Fruit fly (Drosophila melanogaster): ENCODE measurements around the gene IFT46.

IFT46 gene

DNA sequence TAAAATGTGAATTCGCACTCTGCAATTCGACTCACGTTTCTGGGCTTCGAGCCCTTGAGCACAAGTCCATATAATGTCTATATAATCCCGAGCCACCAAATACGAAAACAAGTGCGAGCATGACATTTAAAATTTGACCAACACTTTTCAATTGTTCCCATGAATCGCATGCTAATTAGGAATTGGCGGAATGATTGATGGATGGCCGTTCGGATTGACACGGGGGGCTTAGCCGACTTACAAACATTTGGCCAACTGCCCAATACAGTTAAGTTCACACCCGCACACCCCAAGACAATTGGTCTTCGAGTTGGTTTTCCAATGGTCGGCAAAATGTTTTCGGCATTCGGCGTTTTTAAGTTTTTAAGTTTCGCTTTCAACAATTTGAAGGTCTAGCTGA, 25.2 kb upstream of the IFT46 start:
- no peak for TF ChIP-seq br (GFP tag; optimal IDR thresholded peaks at IDR 0.05)
- no peak for TF ChIP-seq CG9705 (GFP tag; optimal IDR thresholded peaks at IDR 0.05)
- TF ChIP-seq brk (GFP tag; optimal IDR thresholded peaks at IDR 0.05): no peak
- no peak for TF ChIP-seq Sp1 (GFP tag; optimal IDR thresholded peaks at IDR 0.05)
- no peak for TF ChIP-seq sv (GFP tag; optimal IDR thresholded peaks at IDR 0.05)
- no peak for TF ChIP-seq N (GFP tag; optimal IDR thresholded peaks at IDR 0.05)
- TF ChIP-seq lola (GFP tag; optimal IDR thresholded peaks at IDR 0.05): no peak
- TF ChIP-seq fru (GFP tag; optimal IDR thresholded peaks at IDR 0.05): no peak

DNA sequence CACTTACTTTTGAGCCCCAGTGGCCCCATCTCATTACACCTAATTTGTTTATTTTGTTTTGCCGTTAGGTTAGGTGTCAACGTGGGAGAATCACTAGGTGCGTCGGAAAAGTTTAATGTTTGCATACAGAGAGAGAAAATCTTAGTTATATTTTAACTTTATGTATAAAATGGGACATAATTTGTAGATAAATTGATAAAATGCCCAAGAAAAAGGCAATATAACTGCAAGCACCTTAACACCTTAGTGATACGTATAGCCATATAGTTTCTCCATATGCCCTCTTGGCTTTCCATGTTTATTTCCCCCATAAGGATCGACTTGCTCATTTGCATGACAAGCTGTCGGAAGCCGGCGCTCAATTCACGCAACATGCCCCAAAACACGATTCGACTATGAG, 23.0 kb upstream of the IFT46 start:
- no peak for TF ChIP-seq CrebA (GFP tag; optimal IDR thresholded peaks at IDR 0.05; ENCODE audit: borderline replicate concordance)
- TF ChIP-seq pan (optimal IDR thresholded peaks at IDR 0.05): no peak
- no peak for TF ChIP-seq dmrt93B (GFP tag; optimal IDR thresholded peaks at IDR 0.05)
- no peak for TF ChIP-seq N (GFP tag; optimal IDR thresholded peaks at IDR 0.05)
- TF ChIP-seq GATAd (GFP tag; optimal IDR thresholded peaks at IDR 0.05): no peak
- no peak for TF ChIP-seq ey (GFP tag; optimal IDR thresholded peaks at IDR 0.05)
- no peak for TF ChIP-seq tai (GFP tag; optimal IDR thresholded peaks at IDR 0.05)
- TF ChIP-seq fru (GFP tag; optimal IDR thresholded peaks at IDR 0.05): no peak
- TF ChIP-seq dsf (GFP tag; optimal IDR thresholded peaks at IDR 0.05; ENCODE audit: borderline replicate concordance): no peak
- no peak for TF ChIP-seq HLH106 (tag; optimal IDR thresholded peaks at IDR 0.05)
- TF ChIP-seq h (GFP tag; optimal IDR thresholded peaks at IDR 0.05): no peak
- TF ChIP-seq Abd-B (GFP tag; optimal IDR thresholded peaks at IDR 0.05): no peak
- no peak for TF ChIP-seq foxo (GFP tag; optimal IDR thresholded peaks at IDR 0.05)
- no peak for TF ChIP-seq CG32264 (GFP tag; optimal IDR thresholded peaks at IDR 0.05)
- TF ChIP-seq Dfd (GFP tag; optimal IDR thresholded peaks at IDR 0.05): no peak
- TF ChIP-seq Dif (GFP tag; optimal IDR thresholded peaks at IDR 0.05; ENCODE audit: partially characterized antibody): no peak
- no peak for TF ChIP-seq usp (GFP tag; optimal IDR thresholded peaks at IDR 0.05)
- TF ChIP-seq Myc (optimal IDR thresholded peaks at IDR 0.05): no peak
- TF ChIP-seq rgr (GFP tag; optimal IDR thresholded peaks at IDR 0.05): no peak
- TF ChIP-seq OdsH (GFP tag; optimal IDR thresholded peaks at IDR 0.05): no peak

DNA sequence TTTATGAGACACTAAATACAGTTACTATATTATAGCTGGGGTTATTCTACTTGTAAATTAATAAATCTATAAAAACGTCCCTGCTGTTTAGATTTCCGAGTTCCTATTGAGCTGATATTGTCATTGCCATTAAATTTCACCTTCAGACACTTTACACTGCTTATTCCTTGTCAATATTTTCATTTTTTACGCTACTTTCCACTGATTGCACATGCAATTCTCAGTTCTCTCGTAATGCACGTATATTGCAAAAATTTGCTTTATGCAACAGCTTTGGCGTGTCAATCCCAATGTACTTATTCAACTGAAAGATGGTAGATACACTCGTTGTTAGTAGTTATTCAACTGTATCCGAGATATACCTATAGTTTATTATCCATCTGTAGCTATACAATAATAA, 16.5 kb upstream of the IFT46 start:
- TF ChIP-seq br (GFP tag; optimal IDR thresholded peaks at IDR 0.05) (no peak), foxo (GFP tag; optimal IDR thresholded peaks at IDR 0.05) (no peak), Sp1 (GFP tag; optimal IDR thresholded peaks at IDR 0.05) (no peak), dl (GFP tag; optimal IDR thresholded peaks at IDR 0.05; ENCODE audit: insufficient read depth in 1 of 2, partially characterized antibody in 2 of 2) (no peak)

DNA sequence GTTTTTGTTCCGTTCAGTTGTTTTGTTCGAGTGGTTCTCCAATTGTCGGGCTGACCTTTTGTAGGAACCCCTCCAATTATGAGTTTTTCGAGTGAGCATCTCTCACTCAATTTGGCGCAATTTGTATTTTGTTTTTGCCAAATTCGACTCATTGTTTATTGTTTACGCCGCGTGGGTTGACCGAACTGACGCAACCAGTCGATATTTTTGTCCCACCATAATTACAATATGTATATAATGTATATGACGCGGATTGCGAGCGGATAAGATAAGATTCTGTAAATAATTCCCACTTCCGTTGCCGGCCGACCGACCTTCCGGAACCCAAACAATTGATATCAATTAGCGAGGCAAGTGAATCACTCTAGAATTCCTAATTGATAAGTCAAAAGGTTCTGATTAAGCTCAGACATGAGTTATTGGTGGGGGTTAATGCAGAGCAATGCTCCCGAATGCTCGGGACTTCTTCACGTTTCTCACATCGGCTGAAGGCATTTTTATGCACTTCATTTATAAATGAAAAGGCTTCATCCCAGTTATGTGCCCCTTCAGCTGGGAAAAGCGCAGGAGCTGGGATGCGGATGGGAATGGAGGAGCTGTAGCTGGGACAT, 14.8 kb upstream of the IFT46 start:
- TF ChIP-seq Hr83 (GFP tag; optimal IDR thresholded peaks at IDR 0.05; ENCODE audit: poor library complexity, severe bottlenecking) (no peak), tai (GFP tag; optimal IDR thresholded peaks at IDR 0.05) (no peak), Rel (GFP tag; optimal IDR thresholded peaks at IDR 0.05) (no peak), Rel (tag; optimal IDR thresholded peaks at IDR 0.05) (peak; percentile 36)

DNA sequence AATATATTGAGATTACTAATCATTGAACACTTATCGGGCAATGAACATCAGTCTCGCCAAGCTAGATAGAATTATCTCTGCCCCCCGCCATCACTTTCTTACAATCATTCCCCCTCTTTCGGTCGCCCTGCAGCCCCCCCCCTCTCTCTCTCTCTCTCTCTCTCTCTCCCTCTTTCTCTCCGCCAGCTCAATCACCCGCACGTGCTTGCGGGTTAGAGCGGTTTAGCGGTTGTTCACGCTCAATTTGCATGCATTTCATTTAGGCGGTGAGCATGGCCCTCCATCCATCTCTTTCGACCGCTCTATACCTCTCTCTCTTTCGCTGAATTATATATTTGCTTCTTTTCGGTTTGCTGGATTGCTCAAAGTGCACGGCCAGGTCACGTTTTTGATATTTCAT, 13.2 kb upstream of the IFT46 start:
- TF ChIP-seq Dfd (GFP tag; optimal IDR thresholded peaks at IDR 0.05): no peak
- TF ChIP-seq Rel (GFP tag; optimal IDR thresholded peaks at IDR 0.05): no peak
- TF ChIP-seq Rel (tag; optimal IDR thresholded peaks at IDR 0.05): peak; percentile 36

DNA sequence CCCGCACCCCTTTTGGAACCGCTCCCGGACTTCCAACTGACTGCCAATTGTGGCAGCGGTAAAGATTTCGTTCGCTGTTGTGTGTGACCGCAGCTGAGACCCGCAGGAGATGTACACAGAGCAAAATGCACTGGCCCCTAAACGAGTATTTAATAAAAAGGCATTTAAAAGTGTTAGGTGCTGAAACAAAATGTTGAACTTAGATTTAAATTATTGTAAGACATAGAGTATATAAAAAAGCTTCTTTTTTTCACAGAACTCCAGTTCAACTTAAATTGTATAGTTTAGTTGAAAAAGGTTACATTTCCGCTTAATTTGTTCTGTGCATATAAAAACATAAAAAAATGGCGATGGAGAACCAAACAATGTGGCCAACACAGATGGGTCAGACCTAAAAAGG, 12.2 kb upstream of the IFT46 start:
- peak; percentile 70 for TF ChIP-seq ey (GFP tag; optimal IDR thresholded peaks at IDR 0.05)
- peak; percentile 81 for TF ChIP-seq fru (GFP tag; optimal IDR thresholded peaks at IDR 0.05)
- peak; percentile 39 for TF ChIP-seq dmrt93B (GFP tag; optimal IDR thresholded peaks at IDR 0.05)
- TF ChIP-seq psq (GFP tag; optimal IDR thresholded peaks at IDR 0.05): peak; percentile 59
- TF ChIP-seq Sp1 (GFP tag; optimal IDR thresholded peaks at IDR 0.05): peak; percentile 64
- peak; percentile 64 for TF ChIP-seq br (GFP tag; optimal IDR thresholded peaks at IDR 0.05)
- TF ChIP-seq jim (GFP tag; optimal IDR thresholded peaks at IDR 0.05): no peak
- TF ChIP-seq brk (GFP tag; optimal IDR thresholded peaks at IDR 0.05): no peak
- peak; percentile 41 for TF ChIP-seq Hnf4 (GFP tag; optimal IDR thresholded peaks at IDR 0.05)
- no peak for TF ChIP-seq CG32264 (GFP tag; optimal IDR thresholded peaks at IDR 0.05)
- TF ChIP-seq woc (GFP tag; optimal IDR thresholded peaks at IDR 0.05): peak; percentile 42
- TF ChIP-seq OdsH (GFP tag; optimal IDR thresholded peaks at IDR 0.05): peak; percentile 56
- peak in 1 of 2 experiments; percentile 78 for TF ChIP-seq foxo (GFP tag; optimal IDR thresholded peaks at IDR 0.05)
- no peak for TF ChIP-seq Dif (GFP tag; optimal IDR thresholded peaks at IDR 0.05; ENCODE audit: partially characterized antibody)
- peak; percentile 64 for TF ChIP-seq h (GFP tag; optimal IDR thresholded peaks at IDR 0.05)
- no peak for TF ChIP-seq Jra (GFP tag; optimal IDR thresholded peaks at IDR 0.05)
- peak; percentile 54 for TF ChIP-seq HLH106 (tag; optimal IDR thresholded peaks at IDR 0.05)
- no peak for TF ChIP-seq Mio (GFP tag; optimal IDR thresholded peaks at IDR 0.05)
- peak; percentile 58 for TF ChIP-seq rgr (GFP tag; optimal IDR thresholded peaks at IDR 0.05)

Data from whole organism, wandering third instar larva.